Worm (Caenorhabditis elegans): Measurements from ENCODE around the gene F09E5.12.

- TF ChIP-seq fkh-10 (GFP tag; optimal IDR thresholded peaks at IDR 0.05): no peak
- no peak for TF ChIP-seq ceh-2 (tag; optimal IDR thresholded peaks at IDR 0.05)
These were observed 19.3 kb upstream of the F09E5.12 start, which contains the start of gene ndx-6 for ce11 chrII:5389831-5390323.

Measured in whole organism, late embryonic.